Fruit fly (Drosophila melanogaster): ENCODE results near the gene CG9286.

The CG9286 gene

dm6 chr3R:13822602-13823220 lies 41.9 kb downstream of the CG9286 start:
- TF ChIP-seq Sin3A (optimal IDR thresholded peaks at IDR 0.05): no peak

- no peak for TF ChIP-seq ttk (optimal IDR thresholded peaks at IDR 0.05)
- TF ChIP-seq Sin3A (optimal IDR thresholded peaks at IDR 0.05): no peak
- TF ChIP-seq psq (optimal IDR thresholded peaks at IDR 0.05): no peak
- TF ChIP-seq h (optimal IDR thresholded peaks at IDR 0.05): no peak
- no peak for TF ChIP-seq insv (optimal IDR thresholded peaks at IDR 0.05)
- TF ChIP-seq Myc (optimal IDR thresholded peaks at IDR 0.05): no peak
Measured at dm6 chr3R:13827953-13828922, 47.5 kb downstream of the CG9286 start, which contains the start of gene Mst87F. TSS of gene Mst87F (minus strand) at chr3R:13828008.

- TF ChIP-seq Sin3A (optimal IDR thresholded peaks at IDR 0.05): no peak
- TF ChIP-seq h (optimal IDR thresholded peaks at IDR 0.05): no peak
- TF ChIP-seq insv (optimal IDR thresholded peaks at IDR 0.05): no peak
- no peak for TF ChIP-seq psq (optimal IDR thresholded peaks at IDR 0.05)
- no peak for TF ChIP-seq Myc (optimal IDR thresholded peaks at IDR 0.05)
- no peak for TF ChIP-seq ttk (optimal IDR thresholded peaks at IDR 0.05)
Measured at dm6 chr3R:13831042-13831441, 50.3 kb downstream of the CG9286 start.
